Fruit fly (Drosophila melanogaster) whole organism, embryonic: ENCODE measurements around the gene sosie.

Experiments used
- CG11504 ChIP-seq: fragments of 200-800 bp; sonication (Bioruptor generic); optimal IDR thresholded peaks from 3 replicates; lab custom pipeline; 2019; ENCODE audit warnings: missing biosample characterization, mild to moderate bottlenecking, missing genetic modification characterization, moderate library complexity
- CG11695 ChIP-seq: fragments of 200-800 bp; sonication (Bioruptor generic); IDR thresholded peaks from 3 replicates; pipeline ENCODE4 v1.3.6; 2022; ENCODE audit warnings: missing biosample characterization, missing genetic modification characterization
- CG11696 ChIP-seq: fragments of 200-800 bp; sonication (Bioruptor generic); IDR thresholded peaks from 2 replicates; pipeline ENCODE4 v1.3.6; 2022; ENCODE audit warnings: missing biosample characterization, missing genetic modification characterization
- CG12155 ChIP-seq: fragments of 200-800 bp; sonication (Bioruptor generic); optimal IDR thresholded peaks from 3 replicates; lab custom pipeline; 2016; ENCODE audit warnings: missing biosample characterization, missing genetic modification characterization
- CG13624 ChIP-seq: fragments of 200-800 bp; sonication (Bioruptor generic); optimal IDR thresholded peaks from 2 replicates; lab custom pipeline; 2016; ENCODE audit warnings: missing biosample characterization, missing genetic modification characterization
- CG14014 ChIP-seq: fragments of 200-800 bp; sonication (Bioruptor generic); IDR thresholded peaks from 2 replicates; pipeline ENCODE4 v1.3.6; 2022; ENCODE audit warnings: missing biosample characterization, missing genetic modification characterization
- CG15514 ChIP-seq: fragments of 200-800 bp; sonication (Bioruptor generic); optimal IDR thresholded peaks from 3 replicates; lab custom pipeline; 2017; ENCODE audit warnings: missing biosample characterization, missing genetic modification characterization, mild to moderate bottlenecking, moderate library complexity, missing genetic modification reagents
- CG17328 ChIP-seq: fragments of 200-800 bp; sonication (Bioruptor generic); IDR thresholded peaks from 2 replicates; pipeline ENCODE4 v1.3.6; 2022; ENCODE audit warnings: missing biosample characterization, missing genetic modification characterization
- CG18011 ChIP-seq: fragments of 200-800 bp; sonication (Bioruptor generic); optimal IDR thresholded peaks from 2 replicates; lab custom pipeline; 2017; ENCODE audit warnings: missing biosample characterization, missing genetic modification characterization, mild to moderate bottlenecking, moderate library complexity, missing genotype
- CG18619 ChIP-seq: fragments of 200-800 bp; sonication (Bioruptor generic); optimal IDR thresholded peaks from 3 replicates; lab custom pipeline; 2017; ENCODE audit warnings: missing biosample characterization, mild to moderate bottlenecking, missing genetic modification characterization
- CG2712 ChIP-seq: fragments of 200-800 bp; optimal IDR thresholded peaks from 3 replicates; lab custom pipeline; 2019; ENCODE audit warnings: missing biosample characterization, mild to moderate bottlenecking, missing genetic modification characterization, moderate library complexity
- CG32532 ChIP-seq: fragments of 200-800 bp; sonication (Bioruptor generic); IDR thresholded peaks from 2 replicates; pipeline ENCODE4 v1.3.6; 2022; ENCODE audit warnings: missing biosample characterization, missing genetic modification characterization
- CG32767 ChIP-seq: fragments of 200-800 bp; sonication (Bioruptor generic); IDR thresholded peaks from 2 replicates; pipeline ENCODE4 v1.3.6; 2022; ENCODE audit warnings: missing biosample characterization, missing genetic modification characterization
- CG33557 ChIP-seq: fragments of 200-800 bp; sonication (Bioruptor generic); optimal IDR thresholded peaks from 2 replicates; lab custom pipeline; 2019; ENCODE audit warnings: missing biosample characterization, mild to moderate bottlenecking, missing genetic modification characterization, moderate library complexity
- CG3995 ChIP-seq: fragments of 200-800 bp; sonication (Bioruptor generic); optimal IDR thresholded peaks from 3 replicates; lab custom pipeline; 2016; ENCODE audit warnings: missing biosample characterization, missing genetic modification characterization
- CG6683 ChIP-seq: fragments of 200-800 bp; sonication (Bioruptor generic); optimal IDR thresholded peaks from 2 replicates; lab custom pipeline; 2017; ENCODE audit warnings: missing biosample characterization, mild to moderate bottlenecking, missing genetic modification characterization, missing genetic modification reagents
- CG7745 ChIP-seq: fragments of 200-800 bp; sonication (Bioruptor generic); optimal IDR thresholded peaks from 2 replicates; lab custom pipeline; 2018; ENCODE audit warnings: missing biosample characterization, mild to moderate bottlenecking, missing genetic modification characterization, moderate library complexity
- CG8478 ChIP-seq: fragments of >200 bp; optimal IDR thresholded peaks from 2 replicates; lab custom pipeline; 2018
- CG9932 ChIP-seq: fragments of 200-800 bp; sonication (Bioruptor generic); IDR thresholded peaks from 2 replicates; pipeline ENCODE4 v1.3.6; 2022; ENCODE audit warnings: missing biosample characterization, missing genetic modification characterization
- Camta ChIP-seq: fragments of 200-800 bp; sonication (Bioruptor generic); optimal IDR thresholded peaks from 2 replicates; lab custom pipeline; 2016; ENCODE audit warnings: missing biosample characterization, missing genetic modification characterization
- Chrac-16 ChIP-seq: fragments of 200-800 bp; sonication (Bioruptor generic); optimal IDR thresholded peaks from 3 replicates; lab custom pipeline; 2016; ENCODE audit warnings: missing biosample characterization, missing genetic modification characterization
- D ChIP-seq, 2 experiments: fragments of 200-800 bp in 1 of 2; fragments of >200 bp in 1 of 2; sonication (Bioruptor generic) in 1 of 2; optimal IDR thresholded peaks; 2 replicates in 1 of 2; 3 replicates in 1 of 2; lab custom pipeline; 2017; ENCODE audit warnings: mild to moderate bottlenecking in 1 of 2, missing biosample characterization in 1 of 2, missing genetic modification characterization in 1 of 2, missing genetic modification reagents in 1 of 2
- Dek ChIP-seq: fragments of 200-800 bp; sonication (Bioruptor generic); optimal IDR thresholded peaks from 3 replicates; lab custom pipeline; 2019; ENCODE audit warnings: missing biosample characterization, mild to moderate bottlenecking, missing genetic modification characterization, moderate library complexity
- Dref ChIP-seq: fragments of 200-800 bp; sonication (Bioruptor generic); IDR thresholded peaks from 2 replicates; pipeline ENCODE4 v1.3.6; 2022; ENCODE audit warnings: missing biosample characterization, missing genetic modification characterization
- H15 ChIP-seq: fragments of 200-800 bp; sonication (Bioruptor generic); IDR thresholded peaks from 3 replicates; pipeline ENCODE4 v1.3.6; 2022; ENCODE audit warnings: missing biosample characterization, missing genetic modification characterization
- HmgZ ChIP-seq: fragments of 200-800 bp; sonication (Bioruptor generic); optimal IDR thresholded peaks from 2 replicates; lab custom pipeline; 2018; ENCODE audit warnings: missing biosample characterization, mild to moderate bottlenecking, missing genetic modification characterization
- Hr78 ChIP-seq, 2 experiments: fragments of 200-800 bp in 1 of 2; fragments of >200 bp in 1 of 2; sonication (Bioruptor generic) in 1 of 2; optimal IDR thresholded peaks; 2 replicates each; lab custom pipeline; 2017 to 2019; ENCODE audit warnings: missing biosample characterization in 2 of 2, missing genetic modification characterization in 2 of 2, mild to moderate bottlenecking in 1 of 2, moderate library complexity in 1 of 2
- Mes4 ChIP-seq: fragments of 200-800 bp; sonication (Bioruptor generic); optimal IDR thresholded peaks from 2 replicates; lab custom pipeline; 2016; ENCODE audit warnings: missing biosample characterization, missing genetic modification characterization
- Sry-δ ChIP-seq: fragments of 200-800 bp; sonication (Bioruptor generic); optimal IDR thresholded peaks from 2 replicates; lab custom pipeline; 2016; ENCODE audit warnings: missing biosample characterization, missing genetic modification characterization
- ab ChIP-seq: fragments of 200-800 bp; sonication (Bioruptor generic); optimal IDR thresholded peaks from 2 replicates; lab custom pipeline; 2016; ENCODE audit warnings: missing biosample characterization, missing genetic modification characterization
- caup ChIP-seq: fragments of 200-800 bp; sonication (Bioruptor generic); optimal IDR thresholded peaks from 3 replicates; lab custom pipeline; 2017; ENCODE audit warnings: missing biosample characterization, mild to moderate bottlenecking, missing genetic modification characterization, moderate library complexity; ENCODE audit not compliant: severe bottlenecking
- corto ChIP-seq: fragments of 200-800 bp; sonication (Bioruptor generic); optimal IDR thresholded peaks from 2 replicates; lab custom pipeline; 2016; ENCODE audit warnings: missing biosample characterization, mild to moderate bottlenecking, missing genetic modification characterization, moderate library complexity
- dm ChIP-seq: fragments of 200-800 bp; sonication (Bioruptor generic); optimal IDR thresholded peaks from 3 replicates; lab custom pipeline; 2016; ENCODE audit warnings: missing biosample characterization, missing genetic modification characterization
- ewg ChIP-seq: fragments of 200-800 bp; sonication (Bioruptor generic); optimal IDR thresholded peaks from 3 replicates; lab custom pipeline; 2017; ENCODE audit warnings: mild to moderate bottlenecking, missing biosample characterization, missing genetic modification reagents, missing genetic modification characterization
- fd102C ChIP-seq: fragments of 200-800 bp; sonication (Bioruptor generic); optimal IDR thresholded peaks from 2 replicates; lab custom pipeline; 2018; ENCODE audit warnings: missing biosample characterization, mild to moderate bottlenecking, missing genetic modification characterization, moderate library complexity
- gcm ChIP-seq: fragments of 200-800 bp; sonication (Bioruptor generic); optimal IDR thresholded peaks from 2 replicates; lab custom pipeline; 2019; ENCODE audit warnings: missing biosample characterization, mild to moderate bottlenecking, missing genetic modification characterization, moderate library complexity
- gcm2 ChIP-seq: fragments of 200-800 bp; sonication (Bioruptor generic); optimal IDR thresholded peaks from 2 replicates; lab custom pipeline; 2016; ENCODE audit warnings: missing biosample characterization, missing genetic modification characterization
- oc ChIP-seq: fragments of 200-800 bp; sonication (Bioruptor generic); optimal IDR thresholded peaks from 2 replicates; lab custom pipeline; 2018; ENCODE audit warnings: missing biosample characterization, mild to moderate bottlenecking, missing genetic modification characterization, moderate library complexity
- org-1 ChIP-seq: fragments of 200-800 bp; sonication (Bioruptor generic); optimal IDR thresholded peaks from 2 replicates; lab custom pipeline; 2017; ENCODE audit warnings: missing biosample characterization, missing genetic modification characterization
- sens ChIP-seq: fragments of 200-800 bp; sonication (Bioruptor generic); peaks from one replicate; lab custom pipeline; 2016; ENCODE audit warnings: missing biosample characterization, missing genetic modification characterization
- sqz ChIP-seq: fragments of 200-800 bp; sonication (Bioruptor generic); optimal IDR thresholded peaks from 3 replicates; lab custom pipeline; 2018; ENCODE audit warnings: missing biosample characterization, mild to moderate bottlenecking, missing genetic modification characterization
- sug ChIP-seq: fragments of 200-800 bp; optimal IDR thresholded peaks from 2 replicates; lab custom pipeline; 2019; ENCODE audit warnings: missing biosample characterization, mild to moderate bottlenecking, missing genetic modification characterization, moderate library complexity
- tap ChIP-seq: fragments of 200-800 bp; optimal IDR thresholded peaks from 3 replicates; lab custom pipeline; 2019; ENCODE audit warnings: missing biosample characterization, mild to moderate bottlenecking, missing genetic modification characterization, moderate library complexity
- tx ChIP-seq: fragments of 200-800 bp; sonication (Bioruptor generic); optimal IDR thresholded peaks from 2 replicates; lab custom pipeline; 2016; ENCODE audit warnings: missing biosample characterization, missing genetic modification characterization
- vnd ChIP-seq: fragments of 200-800 bp; sonication (Bioruptor generic); IDR thresholded peaks from 3 replicates; pipeline ENCODE4 v1.3.6; 2022; ENCODE audit warnings: missing biosample characterization, missing genetic modification characterization; ENCODE audit not compliant: partially characterized antibody
- zfh1 ChIP-seq: fragments of 200-800 bp; sonication (Bioruptor generic); IDR thresholded peaks from 3 replicates; pipeline ENCODE4 v1.3.6; 2022; ENCODE audit warnings: missing biosample characterization, missing genetic modification characterization

The sosie gene

dm6 chr3R:24812987-24813636, 20.6 kb upstream of the sosie start (continued):
- no peak for TF ChIP-seq Camta (GFP tag; lab: Kevin White, UChicago)
- TF ChIP-seq CG8478 (lab: Kevin White, UChicago): no peak
- peak; percentile 68 for TF ChIP-seq ewg (GFP tag; lab: Kevin White, UChicago)
- no peak for TF ChIP-seq CG12155
- TF ChIP-seq H15 (GFP tag; lab: Robert Waterston, UW): no peak

dm6 chr3R:24813637-24814301, 20.0 kb upstream of the sosie start, which contains the start of the genes lili and CG34150:
TSS of gene lili (minus strand) at chr3R:24814012.
TSS of gene CG34150 (plus strand) at chr3R:24814262.
- peak; percentile 56 for TF ChIP-seq Mes4
- TF ChIP-seq vnd (GFP tag; lab: Robert Waterston, UW): peak; percentile 61
- TF ChIP-seq fd102C (GFP tag; lab: Kevin White, UChicago): no peak
- TF ChIP-seq CG32532 (GFP tag; lab: Robert Waterston, UW): peak; percentile 81
- TF ChIP-seq CG18011: peak; percentile 53
- peak; percentile 85 for TF ChIP-seq Chrac-16 (GFP tag; lab: Kevin White, UChicago)
- TF ChIP-seq CG18619 (GFP tag; lab: Kevin White, UChicago): peak; percentile 42
- peak; percentile 88 for TF ChIP-seq CG13624
- peak; percentile 30 for TF ChIP-seq dm (GFP tag; lab: Kevin White, UChicago)
- peak; percentile 79 for TF ChIP-seq CG15514 (GFP tag; lab: Kevin White, UChicago)
- no peak for TF ChIP-seq org-1 (GFP tag; lab: Kevin White, UChicago)
- peak; percentile 53 for TF ChIP-seq caup (GFP tag; lab: Kevin White, UChicago)
- peak; percentile 76 for TF ChIP-seq CG11504
- peak; percentile 74; the same call in 2 of the 3 replicates for TF ChIP-seq zfh1 (GFP tag; lab: Robert Waterston, UW)
- TF ChIP-seq CG32767 (GFP tag; lab: Robert Waterston, UW): peak; percentile 73; the same call in 1 of the 2 replicates
- TF ChIP-seq CG11695 (GFP tag; lab: Robert Waterston, UW): no peak
- TF ChIP-seq tap (tag; lab: Kevin White, UChicago): no peak
- peak; percentile 97 for TF ChIP-seq sens
- no peak for TF ChIP-seq D (optimal IDR thresholded peaks at IDR 0.05; lab: Kevin White, UChicago)
- no peak for TF ChIP-seq D (GFP tag; optimal IDR thresholded peaks at IDR 0.05; lab: Kevin White, UChicago)
- peak; percentile 63 for TF ChIP-seq HmgZ (tag; lab: Kevin White, UChicago)
- TF ChIP-seq CG9932 (GFP tag; lab: Robert Waterston, UW): peak; percentile 88
- peak; percentile 57 for TF ChIP-seq gcm (GFP tag; lab: Kevin White, UChicago)
- peak; percentile 82 for TF ChIP-seq sug (tag; lab: Kevin White, UChicago)
- no peak for TF ChIP-seq sqz (GFP tag; lab: Kevin White, UChicago)
- peak; percentile 78 for TF ChIP-seq CG14014
- TF ChIP-seq CG17328 (GFP tag; lab: Robert Waterston, UW): peak; percentile 62
- TF ChIP-seq Dek (tag; lab: Kevin White, UChicago): peak; percentile 62
- peak; percentile 76 for TF ChIP-seq CG33557 (GFP tag; lab: Kevin White, UChicago)
- TF ChIP-seq ewg (GFP tag; lab: Kevin White, UChicago): peak; percentile 51
- TF ChIP-seq Hr78 (GFP tag; optimal IDR thresholded peaks at IDR 0.05; lab: Kevin White, UChicago): no peak
- TF ChIP-seq Sry-δ: peak; percentile 95
- no peak for TF ChIP-seq CG11696 (GFP tag; lab: Robert Waterston, UW)
- peak; percentile 48 for TF ChIP-seq gcm2 (GFP tag; lab: Kevin White, UChicago)
- no peak for TF ChIP-seq oc
- no peak for TF ChIP-seq corto (GFP tag; lab: Kevin White, UChicago)
- TF ChIP-seq CG2712: peak; percentile 86
- peak; percentile 66; the same call in 2 of the 3 replicates for TF ChIP-seq H15 (GFP tag; lab: Robert Waterston, UW)
- no peak for TF ChIP-seq CG7745 (tag; lab: Kevin White, UChicago)
- TF ChIP-seq CG6683 (GFP tag; lab: Kevin White, UChicago): no peak
- TF ChIP-seq CG3995 (GFP tag; lab: Kevin White, UChicago): peak; percentile 23
- TF ChIP-seq ab (GFP tag; lab: Kevin White, UChicago): no peak
- peak; percentile 67 for TF ChIP-seq Camta (GFP tag; lab: Kevin White, UChicago)
- peak; percentile 61 for TF ChIP-seq tx (GFP tag; lab: Kevin White, UChicago)
- peak; percentile 74 for TF ChIP-seq Dref (GFP tag; lab: Robert Waterston, UW)
